Worm (Caenorhabditis elegans) whole organism, L4 larva: ENCODE data around the gene Y39B6A.30.
A peak's percentile ranks its signal among the peaks of the same experiment; 100 is the strongest.

Experiments used
- F44E2.7 ChIP-seq: fragments of 200-800 bp; sonication (Bioruptor generic); IDR thresholded peaks from 2 replicates; pipeline ENCODE4 v2.1.2; 2022; ENCODE audit warnings: missing genetic modification characterization, missing compliant biosample characterization
- R02D3.7 ChIP-seq: fragments of 150-350 bp; sonication (generic microtip); optimal IDR thresholded peaks from 3 replicates; lab custom pipeline; 2014; ENCODE audit warnings: missing biosample characterization, missing genetic modification characterization
- T20F7.1 ChIP-seq: fragments of 200-800 bp; sonication (Bioruptor generic); optimal IDR thresholded peaks from 2 replicates; lab custom pipeline; 2018; ENCODE audit warnings: mild to moderate bottlenecking, missing genetic modification characterization, missing compliant biosample characterization
- T26A8.4 ChIP-seq: fragments of 200-800 bp; sonication (Bioruptor generic); IDR thresholded peaks from 2 replicates; pipeline ENCODE4 v1.3.6; 2022; ENCODE audit warnings: missing genetic modification characterization, missing compliant biosample characterization
- Y105C5A.15 ChIP-seq: fragments of 200-800 bp; sonication (Bioruptor generic); IDR thresholded peaks from 2 replicates; pipeline ENCODE4 v1.3.6; 2022; ENCODE audit warnings: missing genetic modification characterization, missing compliant biosample characterization
- aha-1 ChIP-seq: fragments of 150-350 bp; peaks from one replicate; lab custom pipeline; 2014; ENCODE audit warnings: missing biosample characterization, missing genetic modification characterization
- arid-1 ChIP-seq: fragments of 200-800 bp; sonication (Bioruptor generic); conservative IDR thresholded peaks from 2 replicates; pipeline ENCODE4 v1.3.6; 2022; ENCODE audit warnings: missing genetic modification reagents, missing genetic modification characterization, missing compliant biosample characterization
- attf-4 ChIP-seq: sonication (generic microtip); optimal IDR thresholded peaks from 3 replicates; lab custom pipeline; 2017; ENCODE audit warnings: missing biosample characterization, missing genetic modification characterization
- ceh-20 ChIP-seq: fragments of 200-800 bp; sonication (Bioruptor generic); IDR thresholded peaks from 2 replicates; pipeline ENCODE4 v1.3.6; 2022; ENCODE audit warnings: missing genetic modification reagents, missing genetic modification characterization, missing compliant biosample characterization
- ceh-28 ChIP-seq: fragments of 150-350 bp; optimal IDR thresholded peaks from 2 replicates; lab custom pipeline; 2014; ENCODE audit warnings: missing biosample characterization, missing genetic modification reagents, missing genetic modification characterization
- ceh-44 ChIP-seq: fragments of 200-800 bp; sonication (Bioruptor generic); IDR thresholded peaks from 2 replicates; pipeline ENCODE4 v1.3.6; 2022; ENCODE audit warnings: missing genetic modification reagents, missing genetic modification characterization, missing compliant biosample characterization
- ces-1 ChIP-seq: fragments of 150-350 bp; sonication (generic microtip); optimal IDR thresholded peaks from 4 replicates; lab custom pipeline; 2014; ENCODE audit warnings: missing biosample characterization, missing genetic modification reagents, missing genetic modification characterization
- dpl-1 ChIP-seq: fragments of 150-350 bp; optimal IDR thresholded peaks from 2 replicates; lab custom pipeline; 2014; ENCODE audit warnings: missing biosample characterization, missing genetic modification reagents, missing genetic modification characterization
- fkh-10 ChIP-seq: fragments of 150-350 bp; optimal IDR thresholded peaks from 2 replicates; lab custom pipeline; 2014; ENCODE audit warnings: missing biosample characterization, missing genetic modification reagents, missing genetic modification characterization
- hif-1 ChIP-seq, 2 experiments: sonication (generic microtip); optimal IDR thresholded peaks; 2 replicates each; lab custom pipeline; 2016 to 2017; ENCODE audit warnings: missing compliant biosample characterization in 2 of 2, missing genetic modification characterization in 2 of 2, missing genetic modification reagents in 2 of 2, missing genotype in 2 of 2, mild to moderate bottlenecking in 1 of 2
- lin-38 ChIP-seq: fragments of 200-800 bp; sonication (Bioruptor generic); IDR thresholded peaks from 2 replicates; pipeline ENCODE4 v1.3.6; 2022; ENCODE audit warnings: missing genetic modification reagents, missing genetic modification characterization, missing compliant biosample characterization
- lir-3 ChIP-seq: sonication (generic microtip); optimal IDR thresholded peaks from 2 replicates; lab custom pipeline; 2016; ENCODE audit warnings: mild to moderate bottlenecking, missing genetic modification characterization, missing compliant biosample characterization
- madf-5 ChIP-seq, 2 experiments: fragments of 200-800 bp; sonication (Bioruptor generic); IDR thresholded peaks; 2 replicates each; pipeline ENCODE4 v1.3.6; 2022; ENCODE audit warnings: missing compliant biosample characterization in 2 of 2, missing genetic modification characterization in 2 of 2
- madf-9 ChIP-seq: fragments of 200-800 bp; sonication (Bioruptor generic); conservative IDR thresholded peaks from 2 replicates; pipeline ENCODE4 v1.3.6; 2022; ENCODE audit warnings: missing genetic modification reagents, missing genetic modification characterization, missing compliant biosample characterization
- mdt-29 ChIP-seq: fragments of 200-800 bp; sonication (Bioruptor generic); IDR thresholded peaks from 2 replicates; pipeline ENCODE4 v1.3.6; 2022; ENCODE audit warnings: missing genetic modification reagents, missing genetic modification characterization, missing compliant biosample characterization
- nhr-102 ChIP-seq: sonication (generic microtip); optimal IDR thresholded peaks from 2 replicates; lab custom pipeline; 2016; ENCODE audit warnings: mild to moderate bottlenecking, missing genetic modification characterization, moderate library complexity, missing compliant biosample characterization
- nhr-111 ChIP-seq: fragments of 200-800 bp; sonication (Bioruptor generic); optimal IDR thresholded peaks from 2 replicates; lab custom pipeline; 2018; ENCODE audit warnings: mild to moderate bottlenecking, missing genetic modification characterization, missing compliant biosample characterization
- nhr-48 ChIP-seq: sonication (generic microtip); optimal IDR thresholded peaks from 2 replicates; lab custom pipeline; 2016; ENCODE audit warnings: mild to moderate bottlenecking, missing genetic modification characterization, missing compliant biosample characterization
- pqm-1 ChIP-seq: sonication (generic microtip); optimal IDR thresholded peaks from 2 replicates; lab custom pipeline; 2017; ENCODE audit warnings: missing biosample characterization, missing genetic modification characterization
- skn-1 ChIP-seq: fragments of 150-350 bp; optimal IDR thresholded peaks from 2 replicates; lab custom pipeline; 2014; ENCODE audit warnings: missing biosample characterization, missing genetic modification characterization
- spr-1 ChIP-seq: sonication (generic microtip); optimal IDR thresholded peaks from 2 replicates; lab custom pipeline; 2016; ENCODE audit warnings: mild to moderate bottlenecking, missing genetic modification characterization, missing compliant biosample characterization
- tag-97 ChIP-seq: fragments of 200-800 bp; sonication (Bioruptor generic); IDR thresholded peaks from 2 replicates; pipeline ENCODE4 v1.3.6; 2022; ENCODE audit warnings: missing genetic modification characterization, missing compliant biosample characterization
- tra-1 ChIP-seq: fragments of 200-800 bp; sonication (Bioruptor generic); IDR thresholded peaks from 2 replicates; pipeline ENCODE4 v1.3.6; 2022; ENCODE audit warnings: missing genetic modification reagents, missing genetic modification characterization, missing compliant biosample characterization
- unc-130 ChIP-seq: sonication (generic microtip); optimal IDR thresholded peaks from 2 replicates; lab custom pipeline; 2016; ENCODE audit warnings: missing genetic modification reagents, missing genetic modification characterization, missing compliant biosample characterization
- unc-39 ChIP-seq: sonication (generic microtip); optimal IDR thresholded peaks from 2 replicates; lab custom pipeline; 2017; ENCODE audit warnings: missing biosample characterization, missing genetic modification characterization
- unc-62 ChIP-seq, 3 experiments: fragments of 150-350 bp in 1 of 3; sonication (generic microtip); optimal IDR thresholded peaks in 2 of 3; peaks in 1 of 3; 1 replicate in 1 of 3; 2 replicates in 2 of 3; lab custom pipeline; 2014 to 2017; ENCODE audit warnings: missing biosample characterization in 3 of 3, missing genetic modification characterization in 3 of 3, missing genetic modification reagents in 3 of 3, missing genotype in 1 of 3
- zag-1 ChIP-seq: fragments of 150-350 bp; optimal IDR thresholded peaks from 2 replicates; lab custom pipeline; 2014; ENCODE audit warnings: missing biosample characterization, missing genetic modification characterization
- zfp-3 ChIP-seq: fragments of 200-800 bp; sonication (Bioruptor generic); conservative IDR thresholded peaks from 2 replicates; pipeline ENCODE4 v1.3.6; 2022; ENCODE audit warnings: missing genetic modification reagents, missing genetic modification characterization, missing compliant biosample characterization
- ztf-11 ChIP-seq: fragments of 150-350 bp; optimal IDR thresholded peaks from 2 replicates; lab custom pipeline; 2014; ENCODE audit warnings: missing biosample characterization, missing genetic modification characterization

Y39B6A.30 gene

DNA sequence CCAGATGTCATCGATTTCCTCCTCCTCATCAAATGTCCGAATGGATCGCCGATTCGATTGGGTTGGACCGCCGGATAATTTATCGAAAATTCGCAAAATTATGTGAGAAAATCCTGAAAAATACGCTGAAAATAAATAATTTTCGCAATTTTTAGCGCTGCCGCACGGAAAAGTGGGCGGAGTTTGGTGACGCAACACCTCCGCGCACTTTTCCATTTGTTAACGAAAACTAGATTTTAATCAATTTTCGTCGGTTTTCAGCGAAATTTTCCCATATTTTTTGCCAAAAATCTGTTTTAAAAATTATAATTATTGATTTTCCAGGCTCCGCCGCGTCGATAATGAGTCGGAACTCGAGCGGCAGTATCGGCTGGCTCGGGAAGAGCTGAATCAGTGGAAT is 13.4 kb upstream of the Y39B6A.30 start, which contains the start of gene Y39B6A.34 (continued):
- TF ChIP-seq pqm-1 (tag; lab: Kevin White, UChicago) (no peak), skn-1 (no peak), unc-62 (GFP tag; optimal IDR thresholded peaks at IDR 0.05 in 1 of 2; lab: Kevin White, UChicago) (no peak), unc-62 (tag; optimal IDR thresholded peaks at IDR 0.05; lab: Kevin White, UChicago) (no peak), T20F7.1 (GFP tag; lab: Kevin White, UChicago) (no peak), attf-4 (tag; lab: Kevin White, UChicago) (no peak), madf-9 (GFP tag; lab: Robert Waterston, UW) (no peak), nhr-102 (no peak), fkh-10 (GFP tag; lab: Kevin White, UChicago) (no peak), ces-1 (GFP tag; lab: Kevin White, UChicago) (no peak), mdt-29 (no peak), R02D3.7 (tag; lab: Kevin White, UChicago) (no peak), unc-39 (tag; lab: Kevin White, UChicago) (no peak), Y105C5A.15 (GFP tag; lab: Robert Waterston, UW) (no peak), unc-130 (no peak), ztf-11 (tag; lab: Kevin White, UChicago) (no peak), nhr-48 (no peak), T26A8.4 (GFP tag; lab: Robert Waterston, UW) (no peak), lin-38 (GFP tag; lab: Robert Waterston, UW) (no peak; the same call in none of the 2 replicates)

DNA sequence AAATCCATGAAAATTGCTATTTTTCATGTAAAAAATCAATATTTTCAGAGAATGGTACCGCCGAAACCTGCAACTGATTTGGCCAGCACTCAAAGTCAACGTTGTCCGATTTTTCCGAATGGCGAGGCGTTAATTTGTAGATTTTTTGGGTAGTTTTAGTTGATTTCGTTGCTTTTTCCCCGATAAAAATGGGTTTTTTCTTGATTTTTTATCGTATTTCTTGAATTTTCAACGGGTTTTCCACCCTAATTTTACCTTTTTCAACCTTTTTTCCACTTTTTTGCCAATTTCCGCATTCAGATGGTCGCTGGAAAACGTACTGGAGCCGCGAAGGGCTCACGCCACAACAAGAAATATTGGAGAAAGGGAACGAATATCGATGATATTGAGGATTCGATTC is 12.7 kb upstream of the Y39B6A.30 start, which contains the start of gene Y39B6A.33:
Gene Y39B6A.33, plus strand, starts transcription at position 301 of the 400 bp plus-strand sequence.
- 0 out of 2 replicates have a peak, but pooled peaks have one; percentile 5 for TF ChIP-seq ceh-44 (GFP tag; lab: Robert Waterston, UW)
- no peak for TF ChIP-seq T20F7.1 (GFP tag; lab: Kevin White, UChicago)
- TF ChIP-seq arid-1 (GFP tag; lab: Robert Waterston, UW): no peak
- TF ChIP-seq aha-1 (tag; lab: Kevin White, UChicago): no peak
- TF ChIP-seq F44E2.7 (GFP tag; lab: Robert Waterston, UW): no peak
- TF ChIP-seq ceh-20: no peak
- no peak for TF ChIP-seq hif-1 (tag; optimal IDR thresholded peaks at IDR 0.05; lab: Kevin White, UChicago)

- TF ChIP-seq dpl-1 (GFP tag; lab: Kevin White, UChicago) (no peak), tra-1 (no peak), ceh-28 (tag; lab: Kevin White, UChicago) (peak; percentile 97)
Measured at ce11 chrV:19010405-19010804, 4.0 kb upstream of the Y39B6A.30 start.

DNA sequence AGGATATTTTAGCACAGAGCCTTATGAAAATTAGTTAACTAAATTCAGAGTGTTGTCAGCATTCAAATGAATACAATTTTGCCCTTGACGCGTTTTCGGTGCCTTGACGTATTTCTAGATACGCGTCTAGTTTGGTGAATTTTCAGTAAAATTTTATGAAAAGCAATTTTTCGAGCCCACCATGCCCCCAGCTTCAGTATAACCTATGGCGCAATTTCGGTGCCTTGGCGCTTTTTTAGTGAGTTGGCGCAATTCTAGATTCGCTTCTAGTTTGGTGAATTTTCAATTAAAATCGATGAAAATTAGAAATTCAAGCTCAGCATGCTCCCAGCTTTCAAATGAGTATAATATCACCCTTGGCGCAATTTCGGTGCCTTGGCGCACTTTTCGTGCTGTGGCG is 1.2 kb upstream of the Y39B6A.30 start:
- no peak for TF ChIP-seq ceh-28 (tag; lab: Kevin White, UChicago)
- no peak for TF ChIP-seq ces-1 (GFP tag; lab: Kevin White, UChicago)
- TF ChIP-seq aha-1 (tag; lab: Kevin White, UChicago): peak; percentile 28
- TF ChIP-seq tag-97 (GFP tag; lab: Robert Waterston, UW): no peak
- no peak for TF ChIP-seq zfp-3
- TF ChIP-seq nhr-111 (GFP tag; lab: Kevin White, UChicago): no peak
- TF ChIP-seq dpl-1 (GFP tag; lab: Kevin White, UChicago): no peak
- no peak for TF ChIP-seq zag-1
- TF ChIP-seq spr-1 (tag; lab: Kevin White, UChicago): no peak
- TF ChIP-seq madf-5 (GFP tag; IDR thresholded peaks at IDR 0.05; lab: Robert Waterston, UW): no peak
- no peak for TF ChIP-seq lir-3 (tag; lab: Kevin White, UChicago)
- TF ChIP-seq unc-62 (GFP tag; optimal IDR thresholded peaks at IDR 0.05 in 1 of 2; lab: Kevin White, UChicago): peak in 1 of 2 experiments; percentile 92
- no peak for TF ChIP-seq unc-62 (tag; optimal IDR thresholded peaks at IDR 0.05; lab: Kevin White, UChicago)
